Worm (Caenorhabditis elegans) whole organism, midembryonic: ENCODE data around the gene dhs-13.
"Not testable (repeated sequence)": the region's sequence is repeated elsewhere in the genome, so short reads cannot be mapped to it uniquely, and the experiment has no call there.

Experiments used
- T22C8.4 ChIP-seq: fragments of 200-800 bp; sonication (Bioruptor generic); IDR thresholded peaks from 2 replicates; pipeline ENCODE4 v1.3.6; 2022; ENCODE audit warnings: missing genetic modification characterization, missing compliant biosample characterization
- cog-1 ChIP-seq: sonication (generic microtip); optimal IDR thresholded peaks from 2 replicates; lab custom pipeline; 2016; ENCODE audit warnings: missing genetic modification characterization, missing compliant biosample characterization
- flt-1 ChIP-seq: fragments of 200-800 bp; sonication (Bioruptor generic); IDR thresholded peaks from 2 replicates; pipeline ENCODE4 v1.3.6; 2022; ENCODE audit warnings: missing genetic modification characterization, missing compliant biosample characterization
- klf-2 ChIP-seq: fragments of 200-800 bp; sonication (Bioruptor generic); conservative IDR thresholded peaks from 2 replicates; pipeline ENCODE4 v1.3.6; 2022; ENCODE audit warnings: missing genetic modification reagents, missing genetic modification characterization, missing compliant biosample characterization
- med-1 ChIP-seq: sonication (generic microtip); optimal IDR thresholded peaks from 2 replicates; lab custom pipeline; 2017; ENCODE audit warnings: missing genetic modification characterization, mild to moderate bottlenecking, missing compliant biosample characterization, antibody characterized with exemption, missing genetic modification reagents; ENCODE audit not compliant: insufficient read depth
- ref-1 ChIP-seq: fragments of 200-800 bp; sonication (Bioruptor generic); conservative IDR thresholded peaks from 2 replicates; pipeline ENCODE4 v1.3.6; 2022; ENCODE audit warnings: missing genetic modification reagents, missing genetic modification characterization, missing compliant biosample characterization
- tab-1 ChIP-seq: fragments of 200-800 bp; sonication (Bioruptor generic); IDR thresholded peaks from 2 replicates; pipeline ENCODE4 v1.3.6; 2022; ENCODE audit warnings: missing genetic modification characterization, missing compliant biosample characterization
- ztf-23 ChIP-seq: fragments of 200-800 bp; sonication (Bioruptor generic); IDR thresholded peaks from 2 replicates; pipeline ENCODE4 v1.3.6; 2022; ENCODE audit warnings: missing genetic modification reagents, missing genetic modification characterization, missing compliant biosample characterization
- ztf-29 ChIP-seq: fragments of 200-800 bp; sonication (Bioruptor generic); IDR thresholded peaks from 2 replicates; pipeline ENCODE4 v1.3.6; 2022; ENCODE audit warnings: missing genetic modification reagents, missing genetic modification characterization, missing compliant biosample characterization

dhs-13 gene

ce11 chrV:1771727-1772126 lies at the start of gene dhs-13:
Gene dhs-13, minus strand, starts transcription at chrV:1771734.
- TF ChIP-seq klf-2 (GFP tag; lab: Robert Waterston, UW) = no peak
- no peak for TF ChIP-seq tab-1
- TF ChIP-seq T22C8.4 (GFP tag; lab: Robert Waterston, UW) = no peak
- TF ChIP-seq med-1 (GFP tag; lab: Kevin White, UChicago) = no peak

DNA sequence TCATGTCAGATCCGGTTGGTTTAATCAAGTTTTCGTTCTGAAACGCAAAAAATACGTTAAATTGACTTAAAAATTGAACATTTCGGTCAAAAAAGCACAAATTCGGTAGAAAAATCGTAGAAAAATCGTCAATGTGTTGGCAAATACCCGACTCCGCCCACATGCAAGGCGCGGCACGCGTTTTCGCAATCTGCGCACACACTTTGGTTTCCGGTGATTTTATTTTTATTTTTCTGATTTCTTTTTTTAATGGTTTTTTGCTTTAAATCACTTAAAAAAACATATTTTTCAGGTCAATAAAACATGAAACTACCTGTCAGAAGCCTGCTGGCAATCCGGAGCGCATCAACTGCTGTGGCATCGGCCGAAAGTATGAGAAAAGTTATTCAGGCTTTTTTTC lies 49.8 kb upstream of the dhs-13 start, which contains the start of the genes gly-7 and mrpl-39:
Gene gly-7 (minus strand): TSS at position 37 of the 400 bp plus-strand sequence.
Gene mrpl-39 (plus strand): TSS at position 293 of the 400 bp plus-strand sequence.
- TF ChIP-seq cog-1 (tag; lab: Kevin White, UChicago) (no peak), tab-1 (peak; percentile 67; the same call in 1 of the 2 replicates), med-1 (GFP tag; lab: Kevin White, UChicago) (peak; percentile 81), flt-1 (GFP tag; lab: Robert Waterston, UW) (peak; percentile 46; the same call in 1 of the 2 replicates), ref-1 (GFP tag; lab: Robert Waterston, UW) (0 out of 2 replicates have a peak, but pooled peaks have one; percentile 37), ztf-29 (GFP tag; lab: Robert Waterston, UW) (no peak), klf-2 (GFP tag; lab: Robert Waterston, UW) (0 out of 2 replicates have a peak, but pooled peaks have one; percentile 53), T22C8.4 (GFP tag; lab: Robert Waterston, UW) (no peak), ztf-23 (GFP tag; lab: Robert Waterston, UW) (peak; percentile 76)

ce11 chrV:1820749-1821148 lies 49.2 kb upstream of the dhs-13 start:
- no peak for TF ChIP-seq med-1 (GFP tag; lab: Kevin White, UChicago)
- TF ChIP-seq tab-1 = no peak
- TF ChIP-seq cog-1 (tag; lab: Kevin White, UChicago) = no peak
- no peak for TF ChIP-seq ztf-29 (GFP tag; lab: Robert Waterston, UW)
- no peak for TF ChIP-seq flt-1 (GFP tag; lab: Robert Waterston, UW)
- no peak for TF ChIP-seq T22C8.4 (GFP tag; lab: Robert Waterston, UW)
- no peak for TF ChIP-seq ztf-23 (GFP tag; lab: Robert Waterston, UW)
- TF ChIP-seq ref-1 (GFP tag; lab: Robert Waterston, UW) = no peak
- no peak for TF ChIP-seq klf-2 (GFP tag; lab: Robert Waterston, UW)

ce11 chrV:1820016-1820415 lies 48.5 kb upstream of the dhs-13 start:
- TF ChIP-seq klf-2 (GFP tag; lab: Robert Waterston, UW) = no peak
- TF ChIP-seq ztf-23 (GFP tag; lab: Robert Waterston, UW) = no peak
- TF ChIP-seq T22C8.4 (GFP tag; lab: Robert Waterston, UW) = no peak
- no peak for TF ChIP-seq flt-1 (GFP tag; lab: Robert Waterston, UW)
- no peak for TF ChIP-seq ztf-29 (GFP tag; lab: Robert Waterston, UW)
- TF ChIP-seq tab-1 = no peak
- no peak for TF ChIP-seq cog-1 (tag; lab: Kevin White, UChicago)
- TF ChIP-seq med-1 (GFP tag; lab: Kevin White, UChicago) = no peak
- TF ChIP-seq ref-1 (GFP tag; lab: Robert Waterston, UW) = no peak

DNA sequence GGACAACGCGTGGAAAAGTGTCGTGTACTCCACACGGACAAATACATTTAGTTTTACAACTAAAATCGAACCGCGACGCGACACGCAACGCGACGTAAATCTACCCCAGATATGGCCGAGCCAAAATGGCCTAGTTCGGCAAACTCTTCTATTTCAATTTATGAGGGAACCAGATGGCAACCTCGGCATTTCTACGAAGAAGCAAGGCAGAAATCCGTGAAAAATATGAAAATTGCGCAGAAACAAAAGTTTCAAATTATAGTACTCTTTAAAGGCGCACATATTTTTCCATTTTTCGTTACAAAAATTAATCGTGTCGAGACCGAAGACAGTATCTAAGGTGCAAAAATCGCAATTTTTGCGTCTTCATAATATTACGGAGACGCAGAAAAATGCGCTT lies 43.2 kb upstream of the dhs-13 start, which contains the start of gene Y46H3A.5:
Gene Y46H3A.5 (minus strand): TSS at position 101 of the 400 bp plus-strand sequence.
- not testable (repeated sequence) for TF ChIP-seq klf-2 (GFP tag; lab: Robert Waterston, UW); med-1 (GFP tag; lab: Kevin White, UChicago); flt-1 (GFP tag; lab: Robert Waterston, UW)

ce11 chrV:1811035-1811434 lies 39.5 kb upstream of the dhs-13 start, which contains the start of gene Y46H3A.4:
Gene Y46H3A.4, minus strand, starts transcription at chrV:1811135.
- no peak for TF ChIP-seq med-1 (GFP tag; lab: Kevin White, UChicago)
- no peak for TF ChIP-seq ztf-29 (GFP tag; lab: Robert Waterston, UW)
- TF ChIP-seq flt-1 (GFP tag; lab: Robert Waterston, UW) = no peak
- no peak for TF ChIP-seq T22C8.4 (GFP tag; lab: Robert Waterston, UW)
- no peak for TF ChIP-seq klf-2 (GFP tag; lab: Robert Waterston, UW)
- TF ChIP-seq tab-1 = no peak
- TF ChIP-seq ztf-23 (GFP tag; lab: Robert Waterston, UW) = no peak
- TF ChIP-seq ref-1 (GFP tag; lab: Robert Waterston, UW) = no peak
- no peak for TF ChIP-seq cog-1 (tag; lab: Kevin White, UChicago)

DNA sequence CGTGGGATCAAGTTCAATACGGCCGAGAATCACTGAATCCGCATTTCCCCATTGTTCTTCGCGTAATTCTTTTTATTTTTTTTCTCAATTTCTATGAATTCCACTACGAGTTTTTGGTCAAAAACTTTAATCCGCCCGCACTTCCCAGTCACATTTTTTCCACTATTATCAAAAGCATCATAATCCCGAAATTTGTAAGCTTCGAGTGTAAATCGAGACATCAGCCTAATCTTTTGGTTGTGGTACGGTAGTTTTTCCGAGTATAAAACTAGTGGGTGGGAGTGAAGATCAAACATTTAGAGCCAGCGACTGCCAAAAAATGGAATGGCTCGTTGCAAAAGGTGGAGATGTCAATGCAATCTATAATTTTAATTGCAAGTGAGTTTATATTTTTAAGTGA lies 35.6 kb upstream of the dhs-13 start, which contains the start of gene srt-42:
Gene srt-42 (plus strand): TSS at position 301 of the 400 bp plus-strand sequence.
- TF ChIP-seq med-1 (GFP tag; lab: Kevin White, UChicago) (no peak), cog-1 (tag; lab: Kevin White, UChicago) (no peak), ref-1 (GFP tag; lab: Robert Waterston, UW) (no peak)

DNA sequence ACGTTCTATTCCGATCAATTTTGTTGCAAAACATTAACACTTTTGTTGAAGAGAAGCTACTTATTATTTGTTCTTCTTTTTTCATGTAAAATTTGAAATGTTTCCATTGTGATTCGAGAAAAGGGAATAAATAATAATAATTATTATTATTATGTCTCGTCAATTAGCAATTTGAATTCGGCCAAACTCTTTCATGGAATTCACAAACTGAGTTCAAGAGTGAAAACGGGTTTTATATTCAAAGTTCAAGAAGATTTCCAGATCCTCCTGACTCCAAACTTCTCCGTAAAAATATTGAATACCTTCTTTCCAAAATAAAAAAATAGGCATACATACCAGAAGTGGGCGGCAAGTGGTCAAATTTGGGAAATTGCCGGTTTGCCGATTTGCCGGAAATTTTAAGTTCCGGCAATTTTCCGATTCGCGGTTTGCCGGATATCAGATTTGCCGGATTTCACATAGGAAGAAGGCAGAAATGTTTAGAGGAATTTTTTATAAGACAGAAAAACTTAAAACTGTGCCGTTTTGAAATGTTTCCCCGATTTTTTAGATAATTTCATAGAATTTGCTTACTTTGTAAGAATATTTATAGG lies 34.3 kb upstream of the dhs-13 start:
- TF ChIP-seq tab-1 (no peak), cog-1 (tag; lab: Kevin White, UChicago) (no peak), flt-1 (GFP tag; lab: Robert Waterston, UW) (no peak), ref-1 (GFP tag; lab: Robert Waterston, UW) (no peak), med-1 (GFP tag; lab: Kevin White, UChicago) (no peak), ztf-23 (GFP tag; lab: Robert Waterston, UW) (no peak), T22C8.4 (GFP tag; lab: Robert Waterston, UW) (no peak), klf-2 (GFP tag; lab: Robert Waterston, UW) (no peak), ztf-29 (GFP tag; lab: Robert Waterston, UW) (no peak)
